Fruit fly (Drosophila melanogaster) whole organism, embryonic: ENCODE data around the gene Tango9.

ENCODE experiments used
- CG14014 ChIP-seq: fragments of 200-800 bp; sonication (Bioruptor generic); IDR thresholded peaks from 2 replicates; pipeline ENCODE4 v1.3.6; 2022; ENCODE audit warnings: missing biosample characterization, missing genetic modification characterization
- CG7745 ChIP-seq: fragments of 200-800 bp; sonication (Bioruptor generic); optimal IDR thresholded peaks from 2 replicates; lab custom pipeline; 2018; ENCODE audit warnings: missing biosample characterization, mild to moderate bottlenecking, missing genetic modification characterization, moderate library complexity
- Dad ChIP-seq: fragments of 200-800 bp; sonication (Bioruptor generic); optimal IDR thresholded peaks from 3 replicates; lab custom pipeline; 2016; ENCODE audit warnings: missing biosample characterization, missing genetic modification characterization
- Oaz ChIP-seq: fragments of 200-800 bp; sonication (Bioruptor generic); IDR thresholded peaks from 2 replicates; pipeline ENCODE4 v1.3.6; 2022; ENCODE audit warnings: missing biosample characterization, missing genetic modification characterization
- Sox100B ChIP-seq: fragments of 200-800 bp; sonication (Bioruptor generic); optimal IDR thresholded peaks from 3 replicates; lab custom pipeline; 2018; ENCODE audit warnings: missing biosample characterization, mild to moderate bottlenecking, missing genetic modification characterization
- fru ChIP-seq: fragments of >200 bp; optimal IDR thresholded peaks from 2 replicates; lab custom pipeline; 2017
- gt ChIP-seq: fragments of 200-800 bp; sonication (Bioruptor generic); IDR thresholded peaks from 2 replicates; pipeline ENCODE4 v1.3.6; 2022; ENCODE audit warnings: missing biosample characterization, missing genetic modification characterization
- lmd ChIP-seq: fragments of 200-800 bp; sonication (Bioruptor generic); IDR thresholded peaks from 2 replicates; pipeline ENCODE4 v1.3.6; 2022; ENCODE audit warnings: missing biosample characterization, missing genetic modification characterization
- nau ChIP-seq: fragments of 200-800 bp; sonication (Bioruptor generic); optimal IDR thresholded peaks from 3 replicates; lab custom pipeline; 2017; ENCODE audit warnings: missing biosample characterization, mild to moderate bottlenecking, missing genetic modification characterization, missing genetic modification reagents
- pfk ChIP-seq: fragments of 200-800 bp; sonication (Bioruptor generic); optimal IDR thresholded peaks from 2 replicates; lab custom pipeline; 2018; ENCODE audit warnings: missing biosample characterization, mild to moderate bottlenecking, missing genetic modification characterization, moderate library complexity

DNA sequence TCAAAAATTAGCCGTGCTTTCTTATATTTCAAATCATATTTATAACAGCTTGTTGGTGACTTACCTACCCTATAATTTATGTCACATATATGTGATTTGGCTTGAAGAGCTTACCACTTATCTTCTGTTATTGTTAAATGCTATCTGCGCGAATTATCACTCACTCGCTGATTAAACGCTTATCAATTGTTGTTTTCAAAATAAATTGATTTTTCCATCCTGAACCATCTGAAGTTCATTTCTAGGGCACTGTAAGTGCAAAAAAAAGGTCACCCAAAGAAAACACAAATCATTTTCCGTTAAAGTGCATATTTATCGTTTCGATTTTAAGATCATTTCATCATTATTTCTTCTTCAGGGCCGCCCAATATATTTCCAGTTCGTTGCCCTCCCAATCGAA lies 3.6 kb upstream of the Tango9 start:
- TF ChIP-seq pfk (GFP tag; lab: Kevin White, UChicago) (no peak), Dad (GFP tag; lab: Kevin White, UChicago) (no peak), gt (GFP tag; lab: Robert Waterston, UW) (no peak), Sox100B (GFP tag; lab: Kevin White, UChicago) (no peak), CG14014 (no peak), lmd (GFP tag; lab: Robert Waterston, UW) (no peak), nau (no peak), Oaz (no peak), fru (lab: Kevin White, UChicago) (no peak), CG7745 (tag; lab: Kevin White, UChicago) (no peak)
